Fruit fly (Drosophila melanogaster): ENCODE results near the gene CG5282.

The CG5282 gene

DNA sequence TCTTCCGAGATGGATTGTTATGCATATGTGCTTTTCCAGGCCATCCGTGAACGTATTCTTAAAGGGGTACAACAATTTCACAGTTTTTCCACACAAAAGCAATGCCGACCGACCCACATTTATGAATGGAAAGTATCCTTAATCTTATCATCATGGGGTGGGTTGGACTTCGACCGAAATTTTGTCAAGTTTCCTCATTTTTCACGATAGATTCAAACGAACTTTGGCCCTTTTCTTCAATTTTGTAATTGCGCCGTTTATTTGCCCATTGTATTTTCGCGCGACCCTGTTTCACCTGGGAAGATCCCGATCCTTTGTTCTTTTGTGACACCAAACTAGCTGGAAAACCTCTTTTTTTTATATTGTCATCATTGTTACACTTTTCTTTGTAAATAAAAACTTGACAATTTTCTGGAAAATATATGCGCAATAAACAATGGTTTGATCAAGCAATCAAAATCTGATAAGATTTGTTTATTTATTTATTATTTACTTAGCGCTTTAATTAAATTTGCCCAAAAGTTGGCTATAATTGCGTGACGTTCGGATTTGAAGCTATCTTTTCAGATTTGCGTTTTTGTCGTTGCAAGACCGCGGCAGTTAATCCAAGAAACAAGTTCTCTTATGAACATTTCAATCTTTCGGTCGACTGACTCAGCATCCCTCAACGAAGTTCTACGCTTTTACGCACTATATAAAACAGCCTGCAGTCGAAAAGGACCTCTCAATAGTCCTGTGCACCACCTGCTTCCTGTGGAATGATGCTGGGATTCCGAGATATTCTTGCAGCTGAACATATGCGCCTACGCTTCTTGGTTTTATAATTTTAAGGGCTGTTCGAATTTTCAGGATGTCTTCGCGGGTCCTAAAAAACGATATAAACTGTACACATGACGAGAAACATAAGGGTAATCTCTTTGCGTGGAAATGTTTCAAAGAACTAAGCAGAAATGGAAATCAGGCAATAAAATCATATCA is 19.6 kb downstream of the CG5282 start (continued):
- TF ChIP-seq otp (GFP tag; IDR thresholded peaks at IDR 0.05) (no peak), sr (GFP tag; IDR thresholded peaks at IDR 0.05) (no peak), CG2129 (GFP tag; IDR thresholded peaks at IDR 0.05; ENCODE audit: partially characterized antibody) (no peak), Neu2 (GFP tag; optimal IDR thresholded peaks at IDR 0.05; ENCODE audit: borderline replicate concordance) (no peak), CG34376 (GFP tag; optimal IDR thresholded peaks at IDR 0.05) (no peak), Atf3 (GFP tag; optimal IDR thresholded peaks at IDR 0.05) (no peak), CG8290 (GFP tag; optimal IDR thresholded peaks at IDR 0.05) (no peak), CG8290 (tag; optimal IDR thresholded peaks at IDR 0.05) (peak in 1 of 2 experiments; percentile 34), dan (GFP tag; IDR thresholded peaks at IDR 0.05) (no peak), fd64A (GFP tag; optimal IDR thresholded peaks at IDR 0.05) (no peak), pan (optimal IDR thresholded peaks at IDR 0.05) (no peak), pan (GFP tag; optimal IDR thresholded peaks at IDR 0.05 in 1 of 2, IDR thresholded peaks at IDR 0.05 in 1 of 2) (no peak), zf30C (GFP tag; optimal IDR thresholded peaks at IDR 0.05) (no peak), dysf (GFP tag; IDR thresholded peaks at IDR 0.05) (0 out of 3 replicates have a peak, but pooled peaks have one; percentile 9), hth (optimal IDR thresholded peaks at IDR 0.05) (no peak), E2f1 (GFP tag; IDR thresholded peaks at IDR 0.05) (no peak), CG11398 (GFP tag; optimal IDR thresholded peaks at IDR 0.05) (no peak), zfh2 (GFP tag; optimal IDR thresholded peaks at IDR 0.05) (no peak), Ada2b (GFP tag; IDR thresholded peaks at IDR 0.05) (no peak), CG10321 (GFP tag; IDR thresholded peaks at IDR 0.05) (no peak), sens (GFP tag) (peak; percentile 66), CG3726 (GFP tag; IDR thresholded peaks at IDR 0.05) (no peak), esg (GFP tag; conservative IDR thresholded peaks at IDR 0.05) (no peak), CG11093 (GFP tag; IDR thresholded peaks at IDR 0.05) (no peak), CG14050 (GFP tag; IDR thresholded peaks at IDR 0.05) (no peak), ind (GFP tag; optimal IDR thresholded peaks at IDR 0.05) (no peak), CG8281 (tag; optimal IDR thresholded peaks at IDR 0.05) (peak; percentile 68), Atf-2 (GFP tag; optimal IDR thresholded peaks at IDR 0.05) (no peak), Ets97D (GFP tag; optimal IDR thresholded peaks at IDR 0.05) (no peak), gsb (GFP tag; IDR thresholded peaks at IDR 0.05) (no peak), CG30431 (GFP tag; optimal IDR thresholded peaks at IDR 0.05) (no peak), trh (GFP tag; optimal IDR thresholded peaks at IDR 0.05) (no peak), CG11695 (GFP tag; IDR thresholded peaks at IDR 0.05) (0 out of 3 replicates have a peak, but pooled peaks have one; percentile 19), ewg (GFP tag; optimal IDR thresholded peaks at IDR 0.05) (no peak), CG16863 (GFP tag; optimal IDR thresholded peaks at IDR 0.05) (no peak), ab (GFP tag; optimal IDR thresholded peaks at IDR 0.05) (no peak), ftz-f1 (GFP tag; optimal IDR thresholded peaks at IDR 0.05) (no peak), Fer1 (GFP tag; optimal IDR thresholded peaks at IDR 0.05) (peak; percentile 71), CG32767 (GFP tag; IDR thresholded peaks at IDR 0.05) (no peak), Ravus (GFP tag; IDR thresholded peaks at IDR 0.05) (no peak), CG2120 (GFP tag; optimal IDR thresholded peaks at IDR 0.05) (no peak), CG1602 (GFP tag; optimal IDR thresholded peaks at IDR 0.05) (no peak), CG10654 (GFP tag; optimal IDR thresholded peaks at IDR 0.05) (no peak), CG3407 (GFP tag; optimal IDR thresholded peaks at IDR 0.05) (no peak), CG34422 (GFP tag; IDR thresholded peaks at IDR 0.05) (no peak), pita (GFP tag; optimal IDR thresholded peaks at IDR 0.05) (no peak), CG43689 (GFP tag; IDR thresholded peaks at IDR 0.05) (no peak), CG7839 (tag; optimal IDR thresholded peaks at IDR 0.05) (no peak), CG8478 (optimal IDR thresholded peaks at IDR 0.05) (no peak), Hr78 (GFP tag; optimal IDR thresholded peaks at IDR 0.05) (no peak), CG9727 (GFP tag; optimal IDR thresholded peaks at IDR 0.05) (no peak), tgo (GFP tag; IDR thresholded peaks at IDR 0.05) (no peak)

All from whole organism, embryonic.